Worm (Caenorhabditis elegans) whole organism, L2 larva: ENCODE measurements around the gene mvk-1.

Source experiments
- Y55F3AM.14 ChIP-seq: fragments of 200-800 bp; sonication (Bioruptor generic); optimal IDR thresholded peaks from 2 replicates; lab custom pipeline; 2018; ENCODE audit warnings: mild to moderate bottlenecking, missing genetic modification characterization, missing compliant biosample characterization
- ama-1 ChIP-seq: fragments of 150-350 bp; optimal IDR thresholded peaks from 2 replicates; lab custom pipeline; 2018; ENCODE audit warnings: inconsistent platforms
- blmp-1 ChIP-seq: sonication (generic microtip); optimal IDR thresholded peaks from 2 replicates; lab custom pipeline; 2017; ENCODE audit warnings: missing genetic modification characterization, mild to moderate bottlenecking, missing compliant biosample characterization, antibody characterized with exemption, moderate library complexity; ENCODE audit not compliant: insufficient read depth
- dmd-4 ChIP-seq: sonication (generic microtip); optimal IDR thresholded peaks from 2 replicates; lab custom pipeline; 2017; ENCODE audit warnings: missing biosample characterization, missing genetic modification characterization
- elt-1 ChIP-seq: fragments of 150-350 bp; optimal IDR thresholded peaks from 2 replicates; lab custom pipeline; 2014; ENCODE audit warnings: missing biosample characterization, missing genetic modification characterization
- lin-39 ChIP-seq: fragments of 150-350 bp; optimal IDR thresholded peaks from 2 replicates; lab custom pipeline; 2014; ENCODE audit warnings: missing biosample characterization, missing genetic modification reagents, missing genetic modification characterization
- mdl-1 ChIP-seq, 2 experiments: fragments of 150-350 bp in 1 of 2; sonication (generic microtip) in 1 of 2; optimal IDR thresholded peaks; 2 replicates each; lab custom pipeline; 2017; ENCODE audit warnings: missing biosample characterization in 2 of 2, missing genetic modification characterization in 2 of 2
- nhr-12 ChIP-seq: fragments of 150-350 bp; optimal IDR thresholded peaks from 2 replicates; lab custom pipeline; 2014; ENCODE audit warnings: missing biosample characterization, missing genetic modification characterization
- nhr-129 ChIP-seq: fragments of 150-350 bp; optimal IDR thresholded peaks from 2 replicates; lab custom pipeline; 2014; ENCODE audit warnings: missing biosample characterization, missing genetic modification characterization
- nhr-77 ChIP-seq: fragments of 150-350 bp; optimal IDR thresholded peaks from 2 replicates; lab custom pipeline; 2014; ENCODE audit warnings: missing biosample characterization, missing genetic modification characterization
- peb-1 ChIP-seq: fragments of 150-350 bp; optimal IDR thresholded peaks from 2 replicates; lab custom pipeline; 2014; ENCODE audit warnings: missing biosample characterization, missing genetic modification characterization
- zag-1 ChIP-seq: fragments of 150-350 bp; optimal IDR thresholded peaks from 2 replicates; lab custom pipeline; 2014; ENCODE audit warnings: missing biosample characterization, missing genetic modification characterization

ce11 chrIII:6077973-6078372 lies 58.1 kb downstream of the mvk-1 start:
- TF ChIP-seq blmp-1 (no peak), lin-39 (tag; lab: Kevin White, UChicago) (no peak), peb-1 (tag; lab: Kevin White, UChicago) (no peak), dmd-4 (tag; lab: Kevin White, UChicago) (no peak), ama-1 (no peak), nhr-129 (tag; lab: Kevin White, UChicago) (no peak), nhr-12 (tag; lab: Kevin White, UChicago) (no peak), zag-1 (no peak), Y55F3AM.14 (GFP tag; lab: Kevin White, UChicago) (no peak), mdl-1 (tag; optimal IDR thresholded peaks at IDR 0.05; lab: Kevin White, UChicago) (no peak), elt-1 (tag; lab: Kevin White, UChicago) (no peak), nhr-77 (no peak)
